Fruit fly (Drosophila melanogaster) whole organism, embryonic: ENCODE data around the gene HP1b.

Source experiments
- ATbp ChIP-seq: fragments of 200-800 bp; sonication (Bioruptor generic); optimal IDR thresholded peaks from 2 replicates; lab custom pipeline; 2017; ENCODE audit warnings: missing biosample characterization, mild to moderate bottlenecking, missing genetic modification characterization, missing genetic modification reagents
- Adf1 ChIP-seq: fragments of 200-800 bp; sonication (Bioruptor generic); IDR thresholded peaks from 2 replicates; pipeline ENCODE4 v1.3.6; 2022; ENCODE audit warnings: missing biosample characterization, missing genetic modification characterization
- Aef1 ChIP-seq: fragments of 200-800 bp; sonication (Bioruptor generic); IDR thresholded peaks from 3 replicates; pipeline ENCODE4 v1.3.6; 2022; ENCODE audit warnings: missing biosample characterization, missing genetic modification characterization
- CG10321 ChIP-seq: fragments of 200-800 bp; sonication (Bioruptor generic); IDR thresholded peaks from 2 replicates; pipeline ENCODE4 v1.3.6; 2022; ENCODE audit warnings: missing biosample characterization, missing genetic modification characterization
- CG10462 ChIP-seq: fragments of 200-800 bp; sonication (Bioruptor generic); optimal IDR thresholded peaks from 2 replicates; lab custom pipeline; 2016; ENCODE audit warnings: missing biosample characterization, missing genetic modification characterization
- CG10979 ChIP-seq: fragments of 200-800 bp; sonication (Bioruptor generic); optimal IDR thresholded peaks from 2 replicates; lab custom pipeline; 2018; ENCODE audit warnings: missing biosample characterization, mild to moderate bottlenecking, missing genetic modification characterization, moderate library complexity
- CG11398 ChIP-seq: fragments of 200-800 bp; sonication (Bioruptor generic); optimal IDR thresholded peaks from 2 replicates; lab custom pipeline; 2016; ENCODE audit warnings: missing biosample characterization, missing genetic modification characterization
- CG12071 ChIP-seq: fragments of 200-800 bp; sonication (Bioruptor generic); optimal IDR thresholded peaks from 3 replicates; lab custom pipeline; 2018; ENCODE audit warnings: missing biosample characterization, mild to moderate bottlenecking, missing genetic modification characterization
- CG12219 ChIP-seq: fragments of 200-800 bp; sonication (Bioruptor generic); optimal IDR thresholded peaks from 3 replicates; lab custom pipeline; 2018; ENCODE audit warnings: missing biosample characterization, mild to moderate bottlenecking, missing genetic modification characterization
- CG12659 ChIP-seq: fragments of 200-800 bp; sonication (Bioruptor generic); optimal IDR thresholded peaks from 3 replicates; lab custom pipeline; 2017; ENCODE audit warnings: mild to moderate bottlenecking, missing biosample characterization, missing genetic modification reagents, missing genetic modification characterization
- CG14710 ChIP-seq: fragments of 200-800 bp; sonication (Bioruptor generic); optimal IDR thresholded peaks from 3 replicates; lab custom pipeline; 2019; ENCODE audit warnings: missing biosample characterization, mild to moderate bottlenecking, missing genetic modification characterization, moderate library complexity
- CG17829 ChIP-seq: fragments of 200-800 bp; optimal IDR thresholded peaks from 2 replicates; lab custom pipeline; 2019; ENCODE audit warnings: missing biosample characterization, mild to moderate bottlenecking, missing genetic modification characterization, moderate library complexity
- CG1792 ChIP-seq: fragments of 200-800 bp; sonication (Bioruptor generic); optimal IDR thresholded peaks from 2 replicates; lab custom pipeline; 2016; ENCODE audit warnings: missing biosample characterization, missing genetic modification characterization
- CG2202 ChIP-seq: fragments of 200-800 bp; sonication (Bioruptor generic); optimal IDR thresholded peaks from 2 replicates; lab custom pipeline; 2018; ENCODE audit warnings: missing biosample characterization, mild to moderate bottlenecking, missing genetic modification characterization
- CG32532 ChIP-seq: fragments of 200-800 bp; sonication (Bioruptor generic); IDR thresholded peaks from 2 replicates; pipeline ENCODE4 v1.3.6; 2022; ENCODE audit warnings: missing biosample characterization, missing genetic modification characterization
- CG3281 ChIP-seq: fragments of 200-800 bp; sonication (Bioruptor generic); optimal IDR thresholded peaks from 3 replicates; lab custom pipeline; 2017; ENCODE audit warnings: missing biosample characterization, mild to moderate bottlenecking, missing genetic modification characterization
- CG6765 ChIP-seq: fragments of 200-800 bp; sonication (Bioruptor generic); optimal IDR thresholded peaks from 3 replicates; lab custom pipeline; 2017; ENCODE audit warnings: missing biosample characterization, mild to moderate bottlenecking, missing genetic modification characterization
- CG8388 ChIP-seq: fragments of 200-800 bp; sonication (Bioruptor generic); optimal IDR thresholded peaks from 2 replicates; lab custom pipeline; 2019; ENCODE audit warnings: missing biosample characterization, mild to moderate bottlenecking, missing genetic modification characterization, moderate library complexity
- CG8944 ChIP-seq: fragments of 200-800 bp; sonication (Bioruptor generic); optimal IDR thresholded peaks from 3 replicates; lab custom pipeline; 2016; ENCODE audit warnings: missing biosample characterization, missing genetic modification characterization
- CG9437 ChIP-seq: fragments of 200-800 bp; sonication (Bioruptor generic); optimal IDR thresholded peaks from 2 replicates; lab custom pipeline; 2018; ENCODE audit warnings: missing biosample characterization, mild to moderate bottlenecking, missing genetic modification characterization
- CG9876 ChIP-seq: fragments of 200-800 bp; sonication (Bioruptor generic); optimal IDR thresholded peaks from 2 replicates; lab custom pipeline; 2016; ENCODE audit warnings: missing biosample characterization, missing genetic modification characterization
- D19B ChIP-seq: fragments of 200-800 bp; sonication (Bioruptor generic); optimal IDR thresholded peaks from 2 replicates; lab custom pipeline; 2017; ENCODE audit warnings: missing biosample characterization, mild to moderate bottlenecking, missing genetic modification characterization
- E2f2 ChIP-seq: fragments of 200-800 bp; sonication (Bioruptor generic); IDR thresholded peaks from 2 replicates; pipeline ENCODE4 v1.3.6; 2022; ENCODE audit warnings: missing biosample characterization, missing genetic modification characterization
- Fer3 ChIP-seq: fragments of 200-800 bp; sonication (Bioruptor generic); optimal IDR thresholded peaks from 2 replicates; lab custom pipeline; 2018; ENCODE audit warnings: missing biosample characterization, mild to moderate bottlenecking, missing genetic modification characterization, moderate library complexity
- Hr78 ChIP-seq, 2 experiments: fragments of 200-800 bp in 1 of 2; fragments of >200 bp in 1 of 2; sonication (Bioruptor generic) in 1 of 2; optimal IDR thresholded peaks; 2 replicates each; lab custom pipeline; 2017 to 2019; ENCODE audit warnings: missing biosample characterization in 2 of 2, missing genetic modification characterization in 2 of 2, mild to moderate bottlenecking in 1 of 2, moderate library complexity in 1 of 2
- MBD-R2 ChIP-seq: fragments of 200-800 bp; sonication (Bioruptor generic); IDR thresholded peaks from 2 replicates; pipeline ENCODE4 v1.3.6; 2022; ENCODE audit warnings: missing biosample characterization, missing genetic modification characterization
- Mad ChIP-seq: fragments of 200-800 bp; sonication (Bioruptor generic); optimal IDR thresholded peaks from 2 replicates; lab custom pipeline; 2016; ENCODE audit warnings: missing biosample characterization, missing genetic modification characterization
- Med ChIP-seq: fragments of 200-800 bp; sonication (Bioruptor generic); peaks from one replicate; lab custom pipeline; 2016; ENCODE audit warnings: missing biosample characterization, missing genetic modification characterization, mild to moderate bottlenecking, inconsistent platforms, moderate library complexity
- NC2β ChIP-seq: fragments of 200-800 bp; sonication (Bioruptor generic); optimal IDR thresholded peaks from 2 replicates; lab custom pipeline; 2016; ENCODE audit warnings: missing biosample characterization, missing genetic modification characterization
- Optix ChIP-seq: fragments of 200-800 bp; sonication (Bioruptor generic); IDR thresholded peaks from 3 replicates; pipeline ENCODE4 v1.3.6; 2022; ENCODE audit warnings: missing biosample characterization, missing genetic modification characterization
- Poxn ChIP-seq: fragments of 200-800 bp; sonication (Bioruptor generic); IDR thresholded peaks from 2 replicates; pipeline ENCODE4 v1.3.6; 2022; ENCODE audit warnings: missing biosample characterization, missing genetic modification characterization
- Tbp ChIP-seq: fragments of >200 bp; optimal IDR thresholded peaks from 2 replicates; lab custom pipeline; 2018; ENCODE audit warnings: missing biosample characterization, missing genetic modification characterization
- al ChIP-seq: fragments of 200-800 bp; sonication (Bioruptor generic); IDR thresholded peaks from 2 replicates; pipeline ENCODE4 v1.3.6; 2022; ENCODE audit warnings: missing biosample characterization, missing genetic modification characterization
- amos ChIP-seq: fragments of 200-800 bp; sonication (Bioruptor generic); IDR thresholded peaks from 2 replicates; pipeline ENCODE4 v1.3.6; 2022; ENCODE audit warnings: missing biosample characterization, missing genetic modification characterization; ENCODE audit not compliant: partially characterized antibody
- ase ChIP-seq: fragments of 200-800 bp; sonication (Bioruptor generic); IDR thresholded peaks from 3 replicates; pipeline ENCODE4 v1.3.6; 2022; ENCODE audit warnings: missing biosample characterization, missing genetic modification characterization
- bab2 ChIP-seq: fragments of 200-800 bp; sonication (Bioruptor generic); optimal IDR thresholded peaks from 2 replicates; lab custom pipeline; 2016; ENCODE audit warnings: missing biosample characterization, missing genetic modification characterization
- br ChIP-seq: fragments of >200 bp; optimal IDR thresholded peaks from 2 replicates; lab custom pipeline; 2017
- bsh ChIP-seq, 2 experiments: fragments of 200-800 bp; sonication (Bioruptor generic); optimal IDR thresholded peaks; 2 replicates each; lab custom pipeline; 2017 to 2018; ENCODE audit warnings: mild to moderate bottlenecking in 2 of 2, missing biosample characterization in 2 of 2, missing genetic modification characterization in 2 of 2, moderate library complexity in 1 of 2
- cas ChIP-seq: fragments of 200-800 bp; sonication (Bioruptor generic); IDR thresholded peaks from 2 replicates; pipeline ENCODE4 v1.3.6; 2022; ENCODE audit warnings: missing biosample characterization, missing genetic modification characterization
- chn ChIP-seq: fragments of 200-800 bp; sonication (Bioruptor generic); optimal IDR thresholded peaks from 2 replicates; lab custom pipeline; 2016; ENCODE audit warnings: missing biosample characterization, missing genetic modification characterization
- eve ChIP-seq, 2 experiments: fragments of >200 bp; optimal IDR thresholded peaks; 2 replicates each; lab custom pipeline; 2017; ENCODE audit warnings: missing biosample characterization in 2 of 2, missing genetic modification characterization in 2 of 2
- gem ChIP-seq: fragments of 200-800 bp; sonication (Bioruptor generic); optimal IDR thresholded peaks from 2 replicates; lab custom pipeline; 2019; ENCODE audit warnings: missing biosample characterization, mild to moderate bottlenecking, missing genetic modification characterization, moderate library complexity
- lola ChIP-seq, 3 experiments: fragments of >200 bp in 2 of 3; fragments of 200-800 bp in 1 of 3; sonication (Bioruptor generic) in 1 of 3; optimal IDR thresholded peaks; 2 replicates each; lab custom pipeline; 2017 to 2019; ENCODE audit warnings: missing biosample characterization in 3 of 3, missing genetic modification characterization in 3 of 3, mild to moderate bottlenecking in 1 of 3, moderate library complexity in 1 of 3
- p53 ChIP-seq: fragments of 200-800 bp; sonication (Bioruptor generic); optimal IDR thresholded peaks from 2 replicates; lab custom pipeline; 2016; ENCODE audit warnings: missing biosample characterization, missing genetic modification characterization
- run ChIP-seq: fragments of 200-800 bp; sonication (Bioruptor generic); optimal IDR thresholded peaks from 3 replicates; lab custom pipeline; 2018; ENCODE audit warnings: missing biosample characterization, mild to moderate bottlenecking, missing genetic modification characterization
- sens ChIP-seq: fragments of 200-800 bp; sonication (Bioruptor generic); peaks from one replicate; lab custom pipeline; 2016; ENCODE audit warnings: missing biosample characterization, missing genetic modification characterization
- sima ChIP-seq: fragments of 200-800 bp; sonication (Bioruptor generic); optimal IDR thresholded peaks from 2 replicates; lab custom pipeline; 2016; ENCODE audit warnings: missing biosample characterization, missing genetic modification characterization
- slou ChIP-seq: fragments of 200-800 bp; sonication (Bioruptor generic); optimal IDR thresholded peaks from 3 replicates; lab custom pipeline; 2016; ENCODE audit warnings: missing biosample characterization, missing genetic modification characterization

Gene HP1b

dm6 chrX:9080962-9081361 is at the start of gene HP1b, which contains the start of gene CG7246 (continued):
- TF ChIP-seq cas (GFP tag; lab: Robert Waterston, UW): 0 out of 2 replicates have a peak, but pooled peaks have one; percentile 28
- peak; percentile 49 for TF ChIP-seq CG10979 (tag; lab: Kevin White, UChicago)
- TF ChIP-seq chn (GFP tag; lab: Kevin White, UChicago): no peak
- TF ChIP-seq amos: peak; percentile 68; the same call in 1 of the 2 replicates
- peak; percentile 78 for TF ChIP-seq MBD-R2 (GFP tag; lab: Robert Waterston, UW)
- TF ChIP-seq lola (GFP tag; optimal IDR thresholded peaks at IDR 0.05; lab: Kevin White, UChicago): peak in 1 of 3 experiments; percentile 56
- TF ChIP-seq ATbp (GFP tag; lab: Kevin White, UChicago): peak; percentile 15
- peak; percentile 81 for TF ChIP-seq CG17829 (tag; lab: Kevin White, UChicago)
- TF ChIP-seq CG6765 (GFP tag; lab: Kevin White, UChicago): peak; percentile 30
- peak; percentile 84 for TF ChIP-seq CG32532 (GFP tag; lab: Robert Waterston, UW)
- peak; percentile 32 for TF ChIP-seq CG2202 (tag; lab: Kevin White, UChicago)
- peak; percentile 63 for TF ChIP-seq CG3281
- TF ChIP-seq eve (GFP tag; optimal IDR thresholded peaks at IDR 0.05; lab: Kevin White, UChicago): no peak
- TF ChIP-seq Fer3: peak; percentile 74
- TF ChIP-seq Optix (GFP tag; lab: Robert Waterston, UW): peak; percentile 79
- TF ChIP-seq E2f2 (GFP tag; lab: Robert Waterston, UW): peak; percentile 67
- TF ChIP-seq p53 (GFP tag; lab: Kevin White, UChicago): no peak
- no peak for TF ChIP-seq run (tag; lab: Kevin White, UChicago)
- TF ChIP-seq CG10462 (GFP tag; lab: Kevin White, UChicago): peak; percentile 48
- TF ChIP-seq sens (GFP tag; lab: Kevin White, UChicago): peak; percentile 89
- peak; percentile 90 for TF ChIP-seq Med (GFP tag; lab: Kevin White, UChicago)
- TF ChIP-seq CG8944: no peak
- peak; percentile 23 for TF ChIP-seq Mad (GFP tag; lab: Kevin White, UChicago)
- TF ChIP-seq CG14710 (tag; lab: Kevin White, UChicago): peak; percentile 75
- TF ChIP-seq ase (GFP tag; lab: Robert Waterston, UW): peak; percentile 85
- TF ChIP-seq CG1792 (GFP tag; lab: Kevin White, UChicago): no peak
- TF ChIP-seq CG12219: peak; percentile 3
- peak; percentile 83 for TF ChIP-seq gem (tag; lab: Kevin White, UChicago)

DNA sequence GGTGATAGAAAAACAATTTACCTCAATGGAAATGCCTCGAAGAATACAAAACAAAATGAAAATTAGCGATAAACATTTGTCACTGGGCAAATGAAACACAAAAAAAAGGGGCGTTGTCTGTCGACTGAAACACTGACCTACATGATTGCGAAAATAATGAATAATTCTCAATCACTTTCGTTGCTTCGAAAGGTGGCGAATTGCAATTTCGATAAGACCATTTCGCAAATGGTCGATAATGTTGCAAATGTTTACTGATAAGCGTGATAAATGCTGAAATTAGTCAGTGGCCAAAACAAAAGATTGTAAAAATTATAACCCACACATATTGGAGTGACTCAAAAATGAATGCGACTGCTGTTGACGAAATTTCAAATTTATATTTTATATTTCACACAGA is 44.8 kb upstream of the HP1b start:
- TF ChIP-seq al (GFP tag; lab: Robert Waterston, UW) (no peak), CG8388 (GFP tag; lab: Kevin White, UChicago) (no peak), bab2 (GFP tag; lab: Kevin White, UChicago) (no peak), Poxn (GFP tag; lab: Robert Waterston, UW) (no peak), NC2β (GFP tag; lab: Kevin White, UChicago) (no peak), CG12659 (GFP tag; lab: Kevin White, UChicago) (no peak), br (no peak), Aef1 (GFP tag; lab: Robert Waterston, UW) (no peak), CG11398 (GFP tag; lab: Kevin White, UChicago) (no peak), slou (GFP tag; lab: Kevin White, UChicago) (no peak), CG9437 (GFP tag; lab: Kevin White, UChicago) (no peak), CG12071 (no peak), bsh (GFP tag; optimal IDR thresholded peaks at IDR 0.05; lab: Kevin White, UChicago) (no peak), CG9876 (GFP tag; lab: Kevin White, UChicago) (no peak), Adf1 (GFP tag; lab: Robert Waterston, UW) (no peak), sima (no peak), CG10321 (GFP tag; lab: Robert Waterston, UW) (no peak), D19B (GFP tag; lab: Kevin White, UChicago) (no peak), Hr78 (GFP tag; optimal IDR thresholded peaks at IDR 0.05; lab: Kevin White, UChicago) (no peak), Tbp (GFP tag; lab: Kevin White, UChicago) (no peak)
